Fruit fly (Drosophila melanogaster) whole organism, embryonic: ENCODE measurements around the gene CG43675.
A peak's percentile ranks its signal among the peaks of the same experiment; 100 is the strongest.

Experiments
- CG10462 ChIP-seq: fragments of 200-800 bp; sonication (Bioruptor generic); optimal IDR thresholded peaks from 2 replicates; lab custom pipeline; 2016; ENCODE audit warnings: missing biosample characterization, missing genetic modification characterization
- CG10543 ChIP-seq: fragments of 200-800 bp; sonication (Bioruptor generic); optimal IDR thresholded peaks from 3 replicates; lab custom pipeline; 2017; ENCODE audit warnings: missing biosample characterization, mild to moderate bottlenecking, missing genetic modification characterization, moderate library complexity
- CG11560 ChIP-seq: fragments of 200-800 bp; sonication (Bioruptor generic); IDR thresholded peaks from 3 replicates; pipeline ENCODE4 v1.3.6; 2022; ENCODE audit warnings: missing biosample characterization, missing genetic modification characterization
- CG11696 ChIP-seq: fragments of 200-800 bp; sonication (Bioruptor generic); IDR thresholded peaks from 2 replicates; pipeline ENCODE4 v1.3.6; 2022; ENCODE audit warnings: missing biosample characterization, missing genetic modification characterization
- CG13123 ChIP-seq: fragments of 200-800 bp; sonication (Bioruptor generic); optimal IDR thresholded peaks from 2 replicates; lab custom pipeline; 2016; ENCODE audit warnings: missing biosample characterization, missing genetic modification characterization
- CG14050 ChIP-seq: fragments of 200-800 bp; sonication (Bioruptor generic); IDR thresholded peaks from 3 replicates; pipeline ENCODE4 v1.3.6; 2022; ENCODE audit warnings: missing biosample characterization, missing genetic modification characterization
- CG14965 ChIP-seq: fragments of 200-800 bp; sonication (Bioruptor generic); optimal IDR thresholded peaks from 2 replicates; lab custom pipeline; 2016; ENCODE audit warnings: missing biosample characterization, missing genetic modification characterization, borderline replicate concordance
- CG17186 ChIP-seq: fragments of 200-800 bp; sonication (Bioruptor generic); optimal IDR thresholded peaks from 3 replicates; lab custom pipeline; 2017; ENCODE audit warnings: missing biosample characterization, missing genetic modification reagents, missing genetic modification characterization
- CG18262 ChIP-seq: fragments of 200-800 bp; optimal IDR thresholded peaks from 3 replicates; lab custom pipeline; 2019; ENCODE audit warnings: missing biosample characterization, mild to moderate bottlenecking, missing genetic modification characterization, moderate library complexity
- CG18599 ChIP-seq: fragments of 200-800 bp; sonication (Bioruptor generic); optimal IDR thresholded peaks from 3 replicates; lab custom pipeline; 2017; ENCODE audit warnings: missing biosample characterization, missing genetic modification characterization, mild to moderate bottlenecking, moderate library complexity, missing genetic modification reagents
- CG18764 ChIP-seq: fragments of 200-800 bp; sonication (Bioruptor generic); optimal IDR thresholded peaks from 3 replicates; lab custom pipeline; 2016; ENCODE audit warnings: missing biosample characterization, missing genetic modification characterization
- CG2116 ChIP-seq: fragments of 200-800 bp; sonication (Bioruptor generic); optimal IDR thresholded peaks from 3 replicates; lab custom pipeline; 2018; ENCODE audit warnings: missing biosample characterization, mild to moderate bottlenecking, missing genetic modification characterization
- CG2875 ChIP-seq: fragments of 200-800 bp; sonication (Bioruptor generic); optimal IDR thresholded peaks from 2 replicates; lab custom pipeline; 2017; ENCODE audit warnings: missing biosample characterization, mild to moderate bottlenecking, missing genetic modification characterization, missing genetic modification reagents
- CG2889 ChIP-seq: fragments of 200-800 bp; sonication (Bioruptor generic); IDR thresholded peaks from 3 replicates; pipeline ENCODE4 v1.3.6; 2022; ENCODE audit warnings: missing biosample characterization, missing genetic modification characterization
- CG31224 ChIP-seq: fragments of 200-800 bp; sonication (Bioruptor generic); IDR thresholded peaks from 2 replicates; pipeline ENCODE4 v1.3.6; 2022; ENCODE audit warnings: missing biosample characterization, missing genetic modification characterization
- CG32772 ChIP-seq: fragments of 200-800 bp; sonication (Bioruptor generic); IDR thresholded peaks from 2 replicates; pipeline ENCODE4 v1.3.6; 2022; ENCODE audit warnings: missing biosample characterization, missing genetic modification characterization
- CG4617 ChIP-seq: fragments of 200-800 bp; sonication (Bioruptor generic); optimal IDR thresholded peaks from 3 replicates; lab custom pipeline; 2016; ENCODE audit warnings: missing biosample characterization, missing genetic modification characterization, borderline replicate concordance
- CG4820 ChIP-seq: fragments of 200-800 bp; sonication (Bioruptor generic); optimal IDR thresholded peaks from 3 replicates; lab custom pipeline; 2016; ENCODE audit warnings: missing biosample characterization, missing genetic modification characterization
- CG5180 ChIP-seq: fragments of 200-800 bp; sonication (Bioruptor generic); optimal IDR thresholded peaks from 3 replicates; lab custom pipeline; 2017; ENCODE audit warnings: missing biosample characterization, missing genetic modification characterization, mild to moderate bottlenecking, moderate library complexity, missing genetic modification reagents
- CG6254 ChIP-seq: fragments of 200-800 bp; sonication (Bioruptor generic); optimal IDR thresholded peaks from 3 replicates; lab custom pipeline; 2017; ENCODE audit warnings: mild to moderate bottlenecking, missing biosample characterization, missing genetic modification reagents, missing genetic modification characterization
- CG6765 ChIP-seq: fragments of 200-800 bp; sonication (Bioruptor generic); optimal IDR thresholded peaks from 3 replicates; lab custom pipeline; 2017; ENCODE audit warnings: missing biosample characterization, mild to moderate bottlenecking, missing genetic modification characterization
- CG6813 ChIP-seq: fragments of 200-800 bp; sonication (Bioruptor generic); optimal IDR thresholded peaks from 2 replicates; lab custom pipeline; 2017; ENCODE audit warnings: missing biosample characterization, missing genetic modification characterization, mild to moderate bottlenecking, moderate library complexity, missing genetic modification reagents
- CG7271 ChIP-seq: fragments of 200-800 bp; sonication (Bioruptor generic); optimal IDR thresholded peaks from 2 replicates; lab custom pipeline; 2018; ENCODE audit warnings: missing biosample characterization, mild to moderate bottlenecking, missing genetic modification characterization, moderate library complexity
- CG7839 ChIP-seq: fragments of 200-800 bp; sonication (Bioruptor generic); optimal IDR thresholded peaks from 3 replicates; lab custom pipeline; 2018; ENCODE audit warnings: missing biosample characterization, mild to moderate bottlenecking, missing genetic modification characterization, moderate library complexity
- D19A ChIP-seq: fragments of 200-800 bp; optimal IDR thresholded peaks from 3 replicates; lab custom pipeline; 2019; ENCODE audit warnings: missing biosample characterization, mild to moderate bottlenecking, missing genetic modification characterization, moderate library complexity
- E2f1 ChIP-seq: fragments of 200-800 bp; sonication (Bioruptor generic); IDR thresholded peaks from 2 replicates; pipeline ENCODE4 v1.3.6; 2022; ENCODE audit warnings: missing biosample characterization, missing genetic modification characterization
- Fer1 ChIP-seq: fragments of 200-800 bp; sonication (Bioruptor generic); optimal IDR thresholded peaks from 2 replicates; lab custom pipeline; 2017; ENCODE audit warnings: missing biosample characterization, mild to moderate bottlenecking, missing genetic modification characterization
- Hey ChIP-seq: fragments of 200-800 bp; sonication (Bioruptor generic); optimal IDR thresholded peaks from 3 replicates; lab custom pipeline; 2018; ENCODE audit warnings: missing biosample characterization, mild to moderate bottlenecking, missing genetic modification characterization
- Max ChIP-seq: fragments of 200-800 bp; sonication (Bioruptor generic); optimal IDR thresholded peaks from 2 replicates; lab custom pipeline; 2016; ENCODE audit warnings: missing biosample characterization, mild to moderate bottlenecking, missing genetic modification characterization
- Mrtf ChIP-seq: fragments of 200-800 bp; sonication (Bioruptor generic); IDR thresholded peaks from 3 replicates; pipeline ENCODE4 v1.3.6; 2022; ENCODE audit warnings: missing biosample characterization, missing genetic modification characterization
- Neu2 ChIP-seq: fragments of 200-800 bp; sonication (Bioruptor generic); optimal IDR thresholded peaks from 3 replicates; lab custom pipeline; 2016; ENCODE audit warnings: missing biosample characterization, missing genetic modification characterization, borderline replicate concordance
- Oaz ChIP-seq: fragments of 200-800 bp; sonication (Bioruptor generic); IDR thresholded peaks from 2 replicates; pipeline ENCODE4 v1.3.6; 2022; ENCODE audit warnings: missing biosample characterization, missing genetic modification characterization
- Sox102F ChIP-seq: fragments of 200-800 bp; sonication (Bioruptor generic); optimal IDR thresholded peaks from 2 replicates; lab custom pipeline; 2018; ENCODE audit warnings: missing biosample characterization, mild to moderate bottlenecking, missing genetic modification characterization, moderate library complexity
- ato ChIP-seq: fragments of 200-800 bp; sonication (Bioruptor generic); IDR thresholded peaks from 2 replicates; pipeline ENCODE4 v1.3.6; 2022; ENCODE audit warnings: missing biosample characterization, missing genetic modification characterization; ENCODE audit not compliant: partially characterized antibody
- crc ChIP-seq: fragments of 200-800 bp; sonication (Bioruptor generic); optimal IDR thresholded peaks from 2 replicates; lab custom pipeline; 2016; ENCODE audit warnings: missing biosample characterization, missing genetic modification characterization
- dan ChIP-seq: fragments of 200-800 bp; sonication (Bioruptor generic); IDR thresholded peaks from 2 replicates; pipeline ENCODE4 v1.3.6; 2022; ENCODE audit warnings: missing biosample characterization, missing genetic modification characterization
- dimm ChIP-seq: fragments of 200-800 bp; sonication (Bioruptor generic); IDR thresholded peaks from 2 replicates; pipeline ENCODE4 v1.3.6; 2022; ENCODE audit warnings: missing biosample characterization, missing genetic modification characterization
- esg ChIP-seq: fragments of 200-800 bp; sonication (Bioruptor generic); conservative IDR thresholded peaks from 2 replicates; pipeline ENCODE4 v1.3.6; 2022; ENCODE audit warnings: missing biosample characterization, missing genetic modification characterization
- fd64A ChIP-seq: fragments of 200-800 bp; sonication (Bioruptor generic); optimal IDR thresholded peaks from 3 replicates; lab custom pipeline; 2018; ENCODE audit warnings: missing biosample characterization, mild to moderate bottlenecking, missing genetic modification characterization
- fu2 ChIP-seq: fragments of 200-800 bp; sonication (Bioruptor generic); optimal IDR thresholded peaks from 2 replicates; lab custom pipeline; 2016; ENCODE audit warnings: missing biosample characterization, missing genetic modification characterization
- ind ChIP-seq: fragments of 200-800 bp; sonication (Bioruptor generic); optimal IDR thresholded peaks from 3 replicates; lab custom pipeline; 2016; ENCODE audit warnings: missing biosample characterization, missing genetic modification characterization
- luna ChIP-seq: fragments of 200-800 bp; sonication (Bioruptor generic); optimal IDR thresholded peaks from 2 replicates; lab custom pipeline; 2016; ENCODE audit warnings: missing biosample characterization, missing genetic modification characterization
- mirr ChIP-seq: fragments of 200-800 bp; sonication (Bioruptor generic); optimal IDR thresholded peaks from 3 replicates; lab custom pipeline; 2018; ENCODE audit warnings: missing biosample characterization, mild to moderate bottlenecking, missing genetic modification characterization
- repo ChIP-seq: fragments of 200-800 bp; sonication (Bioruptor generic); optimal IDR thresholded peaks from 2 replicates; lab custom pipeline; 2016; ENCODE audit warnings: missing biosample characterization, missing genetic modification characterization
- shn ChIP-seq: fragments of 200-800 bp; sonication (Bioruptor generic); optimal IDR thresholded peaks from 3 replicates; lab custom pipeline; 2016; ENCODE audit warnings: missing biosample characterization, missing genetic modification characterization
- stwl ChIP-seq: fragments of 200-800 bp; sonication (Bioruptor generic); optimal IDR thresholded peaks from 3 replicates; lab custom pipeline; 2018; ENCODE audit warnings: missing biosample characterization, mild to moderate bottlenecking, missing genetic modification characterization, moderate library complexity
- unc-4 ChIP-seq: fragments of 200-800 bp; sonication (Bioruptor generic); IDR thresholded peaks from 2 replicates; pipeline ENCODE4 v1.3.6; 2022; ENCODE audit warnings: missing biosample characterization, missing genetic modification characterization; ENCODE audit not compliant: partially characterized antibody
- vfl ChIP-seq: fragments of 200-800 bp; sonication (Bioruptor generic); optimal IDR thresholded peaks from 2 replicates; lab custom pipeline; 2016; ENCODE audit warnings: missing biosample characterization, missing genetic modification characterization
- wdn ChIP-seq: fragments of 200-800 bp; sonication (Bioruptor generic); IDR thresholded peaks from 2 replicates; pipeline ENCODE4 v1.3.6; 2022; ENCODE audit warnings: missing biosample characterization, missing genetic modification characterization
- yki ChIP-seq: fragments of >200 bp; optimal IDR thresholded peaks from 3 replicates; lab custom pipeline; 2018

The CG43675 gene

DNA sequence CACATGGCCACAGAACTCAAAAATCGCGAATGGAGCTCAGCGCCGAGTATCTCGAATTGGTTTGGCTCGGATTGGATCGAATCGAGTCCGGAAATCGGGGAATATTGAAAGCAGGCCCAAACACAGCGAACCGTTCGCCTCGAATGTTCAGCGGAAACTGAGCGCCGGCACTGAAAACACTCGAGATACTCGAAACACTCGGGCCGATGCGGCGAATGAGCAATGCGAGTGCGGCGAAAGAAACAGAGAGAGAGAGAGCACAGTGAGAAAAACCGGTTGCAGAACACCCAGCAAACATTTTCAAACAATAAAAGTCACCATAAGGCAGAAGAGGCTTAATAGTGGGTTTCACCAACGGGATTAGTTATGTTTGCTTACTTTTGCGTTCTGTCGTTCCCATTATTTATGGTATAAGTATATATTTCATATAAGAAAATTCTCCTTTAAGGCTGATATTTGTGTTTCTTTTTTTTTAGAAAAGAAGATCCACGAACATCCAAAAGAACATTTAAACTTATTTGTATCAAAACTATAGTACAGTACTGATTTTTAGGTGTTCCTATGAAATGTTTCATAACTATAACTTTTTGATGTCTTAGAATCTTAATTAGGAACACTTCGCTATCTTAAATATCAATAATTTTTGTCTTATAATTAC lies 39.2 kb downstream of the CG43675 start, which contains the start of gene FER (continued):
- no peak for TF ChIP-seq CG17186 (GFP tag; lab: Kevin White, UChicago)
- TF ChIP-seq CG10543 (GFP tag; lab: Kevin White, UChicago) = peak; percentile 72
- TF ChIP-seq ato (GFP tag; lab: Robert Waterston, UW) = peak; percentile 68; the same call in 1 of the 2 replicates
- TF ChIP-seq CG31224 (GFP tag; lab: Robert Waterston, UW) = peak; percentile 16; the same call in 1 of the 2 replicates
- no peak for TF ChIP-seq CG13123
- no peak for TF ChIP-seq yki (lab: Kevin White, UChicago)
- no peak for TF ChIP-seq CG14965 (GFP tag; lab: Kevin White, UChicago)
- TF ChIP-seq Mrtf (GFP tag; lab: Robert Waterston, UW) = no peak
- TF ChIP-seq CG14050 = no peak
- TF ChIP-seq Max (GFP tag; lab: Kevin White, UChicago) = no peak
- no peak for TF ChIP-seq Neu2 (GFP tag; lab: Kevin White, UChicago)
- peak; percentile 13 for TF ChIP-seq CG10462 (GFP tag; lab: Kevin White, UChicago)
- TF ChIP-seq unc-4 = peak; percentile 55
- TF ChIP-seq ind = no peak
- TF ChIP-seq CG2889 (GFP tag; lab: Robert Waterston, UW) = no peak
- TF ChIP-seq shn = peak; percentile 22
- no peak for TF ChIP-seq stwl (tag; lab: Kevin White, UChicago)
- TF ChIP-seq fd64A (GFP tag; lab: Kevin White, UChicago) = peak; percentile 41
- no peak for TF ChIP-seq CG11560 (tag; lab: Robert Waterston, UW)
- no peak for TF ChIP-seq repo (GFP tag; lab: Kevin White, UChicago)
- TF ChIP-seq CG4617 = peak; percentile 6
- no peak for TF ChIP-seq Sox102F (GFP tag; lab: Kevin White, UChicago)
- peak; percentile 52 for TF ChIP-seq CG6254 (GFP tag; lab: Kevin White, UChicago)
- TF ChIP-seq CG11696 (GFP tag; lab: Robert Waterston, UW) = 0 out of 2 replicates have a peak, but pooled peaks have one; percentile 34
- no peak for TF ChIP-seq crc (GFP tag; lab: Kevin White, UChicago)
- 0 out of 2 replicates have a peak, but pooled peaks have one; percentile 41 for TF ChIP-seq wdn (GFP tag; lab: Robert Waterston, UW)
- TF ChIP-seq dan (GFP tag; lab: Robert Waterston, UW) = no peak
- TF ChIP-seq CG6813 (GFP tag; lab: Kevin White, UChicago) = peak; percentile 70
- no peak for TF ChIP-seq Oaz (GFP tag; lab: Robert Waterston, UW)
- TF ChIP-seq mirr (GFP tag; lab: Kevin White, UChicago) = peak; percentile 54
- peak; percentile 30; the same call in 1 of the 2 replicates for TF ChIP-seq E2f1
- peak; percentile 19 for TF ChIP-seq CG6765 (GFP tag; lab: Kevin White, UChicago)
- peak; percentile 11 for TF ChIP-seq CG18262 (tag; lab: Kevin White, UChicago)
- TF ChIP-seq Hey (tag; lab: Kevin White, UChicago) = no peak
- TF ChIP-seq CG18599 (GFP tag; lab: Kevin White, UChicago) = peak; percentile 45
- TF ChIP-seq CG18764 (GFP tag; lab: Kevin White, UChicago) = no peak
- no peak for TF ChIP-seq D19A (tag; lab: Kevin White, UChicago)
- TF ChIP-seq CG2116 = no peak
- peak; percentile 55 for TF ChIP-seq CG5180 (GFP tag; lab: Kevin White, UChicago)
- TF ChIP-seq CG7839 (tag; lab: Kevin White, UChicago) = peak; percentile 36
- peak; percentile 14 for TF ChIP-seq CG2875 (GFP tag; lab: Kevin White, UChicago)
- TF ChIP-seq dimm (GFP tag; lab: Robert Waterston, UW) = no peak
- no peak for TF ChIP-seq CG4820 (GFP tag; lab: Kevin White, UChicago)
- no peak for TF ChIP-seq fu2
- TF ChIP-seq CG32772 = no peak
- no peak for TF ChIP-seq CG7271 (tag; lab: Kevin White, UChicago)
- no peak for TF ChIP-seq vfl (GFP tag; lab: Kevin White, UChicago)
- TF ChIP-seq esg (GFP tag; lab: Robert Waterston, UW) = no peak
- no peak for TF ChIP-seq luna (GFP tag; lab: Kevin White, UChicago)
- TF ChIP-seq Fer1 (GFP tag; lab: Kevin White, UChicago) = peak; percentile 69
